Fruit fly (Drosophila melanogaster) whole organism, adult: Measurements from ENCODE around the gene LysX.

Source experiments
- CG33017 ChIP-seq: fragments of 200-800 bp; sonication (Bioruptor generic); optimal IDR thresholded peaks from 2 replicates; lab custom pipeline; 2018; ENCODE audit warnings: missing biosample characterization, mild to moderate bottlenecking, missing genetic modification characterization, moderate library complexity
- Mnt ChIP-seq: fragments of 200-800 bp; sonication (Bioruptor generic); optimal IDR thresholded peaks from 2 replicates; lab custom pipeline; 2016; ENCODE audit warnings: missing biosample characterization, mild to moderate bottlenecking, missing genetic modification characterization
- cnc ChIP-seq, 2 experiments: fragments of >200 bp; optimal IDR thresholded peaks; 2 replicates each; lab custom pipeline; 2017

DNA sequence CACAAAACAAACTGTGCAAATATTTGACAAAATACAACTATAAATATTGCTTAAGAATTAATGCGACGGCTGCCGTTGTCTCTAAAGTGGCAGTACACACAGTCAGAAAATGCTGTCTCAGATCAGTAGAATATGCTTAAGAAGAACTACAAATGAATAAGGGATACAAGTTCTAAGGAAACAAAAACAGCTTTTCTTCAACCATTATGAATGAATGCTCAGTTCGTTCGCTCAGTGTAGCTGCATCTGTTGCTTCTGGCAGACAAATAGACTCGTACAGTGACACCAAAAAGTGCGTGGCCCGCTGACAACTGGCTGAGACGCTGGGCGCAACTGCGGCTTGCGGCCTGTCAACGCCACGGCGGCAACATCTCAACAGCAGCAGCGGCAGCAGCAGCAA lies 29.3 kb downstream of the LysX start:
- TF ChIP-seq CG33017 (no peak), Mnt (no peak), cnc (optimal IDR thresholded peaks at IDR 0.05; lab: Kevin White, UChicago) (no peak)
